Fruit fly (Drosophila melanogaster): ENCODE data around the gene CG11779.

The CG11779 gene

dm6 chr3R:19156670-19157402, 2.8 kb downstream of the CG11779 start, which contains the start of gene nanos (continued):
- TF ChIP-seq tup (GFP tag; optimal IDR thresholded peaks at IDR 0.05), result peak; percentile 41
- peak; percentile 50 for TF ChIP-seq Fer3 (tag; optimal IDR thresholded peaks at IDR 0.05)
- peak; percentile 61 for TF ChIP-seq Dek (tag; optimal IDR thresholded peaks at IDR 0.05)
- no peak for TF ChIP-seq CG6854 (GFP tag; optimal IDR thresholded peaks at IDR 0.05)
- no peak for TF ChIP-seq CG4328 (GFP tag; optimal IDR thresholded peaks at IDR 0.05)
- peak; percentile 49; the same call in 1 of the 3 replicates for TF ChIP-seq CG17361 (GFP tag; IDR thresholded peaks at IDR 0.05)
- TF ChIP-seq HHEX (GFP tag; optimal IDR thresholded peaks at IDR 0.05), result peak; percentile 39
- no peak for TF ChIP-seq CG15073 (GFP tag; optimal IDR thresholded peaks at IDR 0.05)
- TF ChIP-seq CG2678 (tag; optimal IDR thresholded peaks at IDR 0.05), result peak; percentile 37
- TF ChIP-seq sens (GFP tag), result peak; percentile 71
- no peak for TF ChIP-seq btn (GFP tag; optimal IDR thresholded peaks at IDR 0.05)
- TF ChIP-seq GATAe (GFP tag; conservative IDR thresholded peaks at IDR 0.05), result no peak
- peak; percentile 55 for TF ChIP-seq Fer1 (GFP tag; optimal IDR thresholded peaks at IDR 0.05)
- peak; percentile 78 for TF ChIP-seq MESR4 (GFP tag; optimal IDR thresholded peaks at IDR 0.05)
- peak; percentile 100 for TF ChIP-seq amos (GFP tag; IDR thresholded peaks at IDR 0.05; ENCODE audit: partially characterized antibody)
- peak; percentile 96 for TF ChIP-seq nerfin-2 (GFP tag; IDR thresholded peaks at IDR 0.05; ENCODE audit: partially characterized antibody)
- no peak for TF ChIP-seq Fer2 (tag; optimal IDR thresholded peaks at IDR 0.05)
- peak; percentile 59 for TF ChIP-seq CG9215 (GFP tag; IDR thresholded peaks at IDR 0.05)
- no peak; the same call in 1 of the 2 replicates for TF ChIP-seq cas (GFP tag; IDR thresholded peaks at IDR 0.05)
- peak; percentile 45 for TF ChIP-seq CG7928 (GFP tag; optimal IDR thresholded peaks at IDR 0.05)
- TF ChIP-seq Six4 (GFP tag; optimal IDR thresholded peaks at IDR 0.05), result peak; percentile 31
- TF ChIP-seq Hr39 (optimal IDR thresholded peaks at IDR 0.05), result no peak
- TF ChIP-seq CkIIα-i1 (GFP tag; IDR thresholded peaks at IDR 0.05), result no peak
- peak; percentile 31 for TF ChIP-seq ems (GFP tag; optimal IDR thresholded peaks at IDR 0.05)
- peak; percentile 67 for TF ChIP-seq tin (GFP tag; optimal IDR thresholded peaks at IDR 0.05)
- peak; percentile 74 for TF ChIP-seq CG17912 (GFP tag; optimal IDR thresholded peaks at IDR 0.05)
- peak; percentile 52 for TF ChIP-seq trem (tag; optimal IDR thresholded peaks at IDR 0.05)
- TF ChIP-seq kah (GFP tag; optimal IDR thresholded peaks at IDR 0.05), result no peak
- no peak for TF ChIP-seq CG4730 (GFP tag; IDR thresholded peaks at IDR 0.05)
- no peak for TF ChIP-seq pros (GFP tag; optimal IDR thresholded peaks at IDR 0.05)
- TF ChIP-seq CG13296 (GFP tag; optimal IDR thresholded peaks at IDR 0.05), result peak; percentile 45
- TF ChIP-seq ro (GFP tag; IDR thresholded peaks at IDR 0.05), result no peak
- TF ChIP-seq ap (GFP tag; IDR thresholded peaks at IDR 0.05), result 0 out of 2 replicates have a peak, but pooled peaks have one; percentile 7
- peak; percentile 65 for TF ChIP-seq CG10209 (GFP tag; optimal IDR thresholded peaks at IDR 0.05)
- TF ChIP-seq CG6254 (GFP tag; optimal IDR thresholded peaks at IDR 0.05), result no peak
- TF ChIP-seq h (optimal IDR thresholded peaks at IDR 0.05), result no peak
- peak; percentile 98 for TF ChIP-seq CG10267 (tag; optimal IDR thresholded peaks at IDR 0.05)
- no peak for TF ChIP-seq CG15696 (tag; optimal IDR thresholded peaks at IDR 0.05)
- TF ChIP-seq CG13894 (tag; optimal IDR thresholded peaks at IDR 0.05), result peak; percentile 56
- TF ChIP-seq pb (GFP tag; optimal IDR thresholded peaks at IDR 0.05), result peak; percentile 56
- TF ChIP-seq CG3726 (GFP tag; IDR thresholded peaks at IDR 0.05), result 0 out of 3 replicates have a peak, but pooled peaks have one; percentile 6
- TF ChIP-seq CG7357 (GFP tag; IDR thresholded peaks at IDR 0.05), result no peak
- TF ChIP-seq E2f1 (GFP tag; IDR thresholded peaks at IDR 0.05), result peak; percentile 83
- TF ChIP-seq CG9876 (GFP tag; optimal IDR thresholded peaks at IDR 0.05), result peak; percentile 58
- 0 out of 2 replicates have a peak, but pooled peaks have one; percentile 12 for TF ChIP-seq stc (GFP tag; IDR thresholded peaks at IDR 0.05)
- peak; percentile 50; the same call in 2 of the 3 replicates for TF ChIP-seq tgo (GFP tag; IDR thresholded peaks at IDR 0.05)
- TF ChIP-seq bbx (GFP tag; IDR thresholded peaks at IDR 0.05; ENCODE audit: partially characterized antibody), result peak; percentile 99
- TF ChIP-seq Med (GFP tag), result peak; percentile 97
- peak; percentile 56 for TF ChIP-seq CG18599 (GFP tag; optimal IDR thresholded peaks at IDR 0.05)
- TF ChIP-seq Sry-δ (GFP tag; optimal IDR thresholded peaks at IDR 0.05), result peak; percentile 95

All from whole organism, embryonic.